Fruit fly (Drosophila melanogaster): ENCODE measurements around the gene Orct.

Gene Orct

DNA sequence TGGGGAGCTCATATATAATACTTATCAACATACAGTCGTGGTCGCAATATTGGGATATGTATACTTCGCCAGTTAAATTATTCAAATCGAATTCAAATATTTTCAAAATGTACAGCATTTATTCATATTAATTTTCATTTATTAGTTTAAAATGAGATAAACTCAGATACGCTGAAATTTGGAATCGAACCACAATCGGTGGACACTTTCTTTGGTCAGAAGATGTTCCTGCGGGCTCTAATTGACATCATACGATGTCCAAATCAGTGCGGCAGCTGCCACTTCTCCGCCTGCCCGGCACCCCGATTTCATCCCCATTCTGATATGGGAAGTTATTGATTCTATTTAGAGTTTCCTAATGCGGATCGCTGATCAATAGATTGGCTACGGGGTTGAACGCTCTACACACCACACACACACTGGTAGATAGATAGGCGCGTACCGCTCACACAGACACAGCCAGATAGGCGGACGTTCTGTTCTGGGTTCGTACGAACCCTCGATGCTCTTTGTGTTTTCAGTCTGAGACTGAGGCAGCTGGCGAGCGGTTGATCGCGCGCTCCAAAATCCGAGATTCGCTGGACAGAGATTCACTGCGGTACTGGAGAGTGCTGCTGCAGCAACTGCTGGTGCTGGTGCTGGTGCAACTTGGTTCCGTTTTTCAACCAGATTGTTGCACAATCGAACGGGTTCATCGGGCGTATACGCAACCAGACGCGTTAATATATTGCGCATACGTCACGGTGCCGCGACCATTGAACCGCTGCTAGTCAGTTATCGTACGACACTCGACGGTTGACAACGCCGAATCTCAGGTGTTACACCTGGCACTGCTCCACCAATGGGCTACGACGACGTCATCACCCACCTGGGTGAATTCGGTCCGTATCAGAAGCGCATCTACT, at the start of gene Orct (continued):
- TF ChIP-seq CG17829 (tag; optimal IDR thresholded peaks at IDR 0.05) = peak; percentile 63
- TF ChIP-seq CG12391 (tag; optimal IDR thresholded peaks at IDR 0.05) = peak; percentile 78
- no peak for TF ChIP-seq sna (GFP tag; IDR thresholded peaks at IDR 0.05; ENCODE audit: partially characterized antibody)
- TF ChIP-seq CG3726 (GFP tag; IDR thresholded peaks at IDR 0.05) = 0 out of 3 replicates have a peak, but pooled peaks have one; percentile 15
- peak; percentile 61 for TF ChIP-seq Deaf1 (tag; optimal IDR thresholded peaks at IDR 0.05)
- TF ChIP-seq en (GFP tag; optimal IDR thresholded peaks at IDR 0.05) = no peak
- peak; percentile 71 for TF ChIP-seq CG13296 (GFP tag; optimal IDR thresholded peaks at IDR 0.05)
- TF ChIP-seq wor (GFP tag; IDR thresholded peaks at IDR 0.05) = peak; percentile 35; the same call in 1 of the 2 replicates
- peak; percentile 41 for TF ChIP-seq slp2 (GFP tag; optimal IDR thresholded peaks at IDR 0.05)
- TF ChIP-seq bowl (GFP tag; IDR thresholded peaks at IDR 0.05) = 0 out of 2 replicates have a peak, but pooled peaks have one; percentile 6
- no peak for TF ChIP-seq CG34224 (GFP tag; IDR thresholded peaks at IDR 0.05; ENCODE audit: partially characterized antibody)
- TF ChIP-seq trh (GFP tag; optimal IDR thresholded peaks at IDR 0.05) = no peak
- TF ChIP-seq Usf (GFP tag; optimal IDR thresholded peaks at IDR 0.05) = peak; percentile 75
- TF ChIP-seq Jarid2 (GFP tag; optimal IDR thresholded peaks at IDR 0.05) = peak; percentile 73
- TF ChIP-seq CoRest (tag; optimal IDR thresholded peaks at IDR 0.05) = peak; percentile 88
- peak; percentile 84 for TF ChIP-seq CG8924 (tag; optimal IDR thresholded peaks at IDR 0.05)
- TF ChIP-seq gfzf (GFP tag; optimal IDR thresholded peaks at IDR 0.05) = no peak
- TF ChIP-seq gcm (GFP tag; optimal IDR thresholded peaks at IDR 0.05) = peak; percentile 71
- TF ChIP-seq CG4360 (GFP tag; IDR thresholded peaks at IDR 0.05) = no peak
- no peak for TF ChIP-seq CG4282 (GFP tag; optimal IDR thresholded peaks at IDR 0.05)
- TF ChIP-seq dati (GFP tag; IDR thresholded peaks at IDR 0.05) = no peak
- TF ChIP-seq CG7963 (GFP tag; IDR thresholded peaks at IDR 0.05; ENCODE audit: partially characterized antibody) = no peak
- TF ChIP-seq her (GFP tag; optimal IDR thresholded peaks at IDR 0.05) = peak; percentile 40
- TF ChIP-seq Kr (GFP tag; optimal IDR thresholded peaks at IDR 0.05) = no peak
- TF ChIP-seq CG2116 (GFP tag; optimal IDR thresholded peaks at IDR 0.05) = peak; percentile 13
- TF ChIP-seq Hand (GFP tag; optimal IDR thresholded peaks at IDR 0.05) = peak; percentile 75
- TF ChIP-seq CG10431 (GFP tag; optimal IDR thresholded peaks at IDR 0.05) = peak; percentile 23
- peak; percentile 76 for TF ChIP-seq CG9932 (GFP tag; IDR thresholded peaks at IDR 0.05)
- no peak for TF ChIP-seq jing (GFP tag; optimal IDR thresholded peaks at IDR 0.05)
- TF ChIP-seq CG18764 (GFP tag; optimal IDR thresholded peaks at IDR 0.05) = peak; percentile 32
- TF ChIP-seq yki (optimal IDR thresholded peaks at IDR 0.05) = no peak
- TF ChIP-seq Hmx (GFP tag; optimal IDR thresholded peaks at IDR 0.05) = peak; percentile 55
- no peak for TF ChIP-seq chinmo (GFP tag; IDR thresholded peaks at IDR 0.05; ENCODE audit: partially characterized antibody)
- no peak for TF ChIP-seq cad (GFP tag; optimal IDR thresholded peaks at IDR 0.05)
- no peak for TF ChIP-seq fru (optimal IDR thresholded peaks at IDR 0.05)
- TF ChIP-seq mld (GFP tag; IDR thresholded peaks at IDR 0.05; ENCODE audit: partially characterized antibody) = 0 out of 3 replicates have a peak, but pooled peaks have one; percentile 15
- peak; percentile 43 for TF ChIP-seq CG7987 (GFP tag; optimal IDR thresholded peaks at IDR 0.05)
- peak; percentile 73 for TF ChIP-seq CG9437 (GFP tag; optimal IDR thresholded peaks at IDR 0.05)
- no peak for TF ChIP-seq ken (GFP tag; IDR thresholded peaks at IDR 0.05)
- peak; percentile 3 for TF ChIP-seq zen (tag; optimal IDR thresholded peaks at IDR 0.05)
- peak; percentile 86 for TF ChIP-seq CG9727 (GFP tag; optimal IDR thresholded peaks at IDR 0.05)
- peak; percentile 58; the same call in 2 of the 3 replicates for TF ChIP-seq Mrtf (GFP tag; IDR thresholded peaks at IDR 0.05)
- no peak for TF ChIP-seq CG33213 (GFP tag; optimal IDR thresholded peaks at IDR 0.05)
- peak; percentile 79 for TF ChIP-seq sug (tag; optimal IDR thresholded peaks at IDR 0.05)
- peak in 1 of 3 experiments; percentile 62 for TF ChIP-seq lola (GFP tag; optimal IDR thresholded peaks at IDR 0.05)
- peak; percentile 4; the same call in 1 of the 2 replicates for TF ChIP-seq sim (GFP tag; IDR thresholded peaks at IDR 0.05)
- TF ChIP-seq CG34422 (GFP tag; IDR thresholded peaks at IDR 0.05) = no peak
- TF ChIP-seq ewg (GFP tag; optimal IDR thresholded peaks at IDR 0.05) = peak; percentile 45
